Worm (Caenorhabditis elegans): ENCODE results near the gene mrps-21.

DNA sequence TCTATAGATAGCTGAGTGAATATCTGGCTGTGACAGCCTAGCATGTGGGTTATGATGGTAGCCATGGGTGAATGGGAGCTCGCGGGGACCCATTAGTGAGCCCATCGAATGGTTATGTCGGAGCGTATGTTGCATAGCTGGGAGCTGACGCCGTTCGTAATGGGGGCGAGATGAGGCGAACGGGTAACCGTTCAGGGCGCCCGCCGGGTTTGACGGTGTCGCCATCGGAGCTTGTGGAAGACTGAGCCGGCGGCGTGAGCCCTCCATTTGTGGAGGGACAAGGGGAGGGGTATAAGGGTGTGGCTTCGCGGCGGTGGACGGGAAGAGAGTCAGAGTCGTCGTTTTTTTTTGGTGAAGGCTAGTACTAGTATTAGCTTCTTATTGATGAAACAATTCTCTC, 35.5 kb downstream of the mrps-21 start:
- TF ChIP-seq cog-1 (tag; optimal IDR thresholded peaks at IDR 0.05) (no peak), T22C8.4 (GFP tag; IDR thresholded peaks at IDR 0.05) (no peak), med-1 (GFP tag; optimal IDR thresholded peaks at IDR 0.05; ENCODE audit: insufficient read depth) (no peak), klf-2 (GFP tag; conservative IDR thresholded peaks at IDR 0.05) (no peak), tab-1 (GFP tag; IDR thresholded peaks at IDR 0.05) (no peak), flt-1 (GFP tag; IDR thresholded peaks at IDR 0.05) (no peak)
